Fruit fly (Drosophila melanogaster) whole organism, prepupa: Measurements from ENCODE around the gene CG12986.

Source experiments
- Blimp-1 ChIP-seq: fragments of 200-800 bp; sonication (Bioruptor generic); optimal IDR thresholded peaks from 3 replicates; lab custom pipeline; 2017; ENCODE audit warnings: missing biosample characterization, missing genetic modification characterization, mild to moderate bottlenecking, moderate library complexity, missing genetic modification reagents
- CG10631 ChIP-seq: fragments of 200-800 bp; sonication (Bioruptor generic); optimal IDR thresholded peaks from 2 replicates; lab custom pipeline; 2016; ENCODE audit warnings: missing biosample characterization, missing genetic modification characterization
- CG10669 ChIP-seq: fragments of 200-800 bp; sonication (Bioruptor generic); optimal IDR thresholded peaks from 3 replicates; lab custom pipeline; 2018; ENCODE audit warnings: missing biosample characterization, mild to moderate bottlenecking, missing genetic modification characterization, moderate library complexity
- CG11294 ChIP-seq: fragments of 200-800 bp; sonication (Bioruptor generic); IDR thresholded peaks from 2 replicates; pipeline ENCODE4 v1.3.6; 2022; ENCODE audit warnings: missing biosample characterization, missing genetic modification characterization
- CG11902 ChIP-seq: fragments of 200-800 bp; sonication (Bioruptor generic); optimal IDR thresholded peaks from 3 replicates; lab custom pipeline; 2016; ENCODE audit warnings: missing biosample characterization, missing genetic modification characterization
- CG15336 ChIP-seq: fragments of 200-800 bp; sonication (Bioruptor generic); IDR thresholded peaks from 2 replicates; pipeline ENCODE4 v1.3.6; 2022; ENCODE audit warnings: missing biosample characterization, missing genetic modification characterization
- CG1621 ChIP-seq: fragments of 200-800 bp; sonication (Bioruptor generic); optimal IDR thresholded peaks from 3 replicates; lab custom pipeline; 2018; ENCODE audit warnings: missing biosample characterization, mild to moderate bottlenecking, missing genetic modification characterization
- CG31627 ChIP-seq: fragments of 200-800 bp; sonication (Bioruptor generic); optimal IDR thresholded peaks from 3 replicates; lab custom pipeline; 2016; ENCODE audit warnings: missing biosample characterization, missing genetic modification characterization
- CG3919 ChIP-seq: fragments of 200-800 bp; sonication (Bioruptor generic); optimal IDR thresholded peaks from 3 replicates; lab custom pipeline; 2016; ENCODE audit warnings: missing biosample characterization, missing genetic modification characterization
- CG6163 ChIP-seq: fragments of 200-800 bp; sonication (Bioruptor generic); IDR thresholded peaks from 3 replicates; pipeline ENCODE4 v1.3.6; 2022; ENCODE audit warnings: missing biosample characterization, missing genetic modification characterization
- CG6276 ChIP-seq: fragments of 200-800 bp; sonication (Bioruptor generic); optimal IDR thresholded peaks from 2 replicates; lab custom pipeline; 2017; ENCODE audit warnings: missing biosample characterization, mild to moderate bottlenecking, missing genetic modification characterization
- CG6792 ChIP-seq: fragments of 200-800 bp; sonication (Bioruptor generic); optimal IDR thresholded peaks from 3 replicates; lab custom pipeline; 2016; ENCODE audit warnings: missing biosample characterization, missing genetic modification characterization
- CG6854 ChIP-seq: fragments of 200-800 bp; sonication (Bioruptor generic); optimal IDR thresholded peaks from 2 replicates; lab custom pipeline; 2017; ENCODE audit warnings: missing biosample characterization, mild to moderate bottlenecking, missing genetic modification characterization
- CG7368 ChIP-seq: fragments of 200-800 bp; sonication (Bioruptor generic); optimal IDR thresholded peaks from 3 replicates; lab custom pipeline; 2016; ENCODE audit warnings: missing biosample characterization, missing genetic modification characterization
- CG8119 ChIP-seq: fragments of 200-800 bp; sonication (Bioruptor generic); IDR thresholded peaks from 3 replicates; pipeline ENCODE4 v1.3.6; 2022; ENCODE audit warnings: missing biosample characterization, missing genetic modification characterization
- CG8319 ChIP-seq: fragments of 200-800 bp; sonication (Bioruptor generic); optimal IDR thresholded peaks from 3 replicates; lab custom pipeline; 2016; ENCODE audit warnings: missing biosample characterization, missing genetic modification characterization
- CG8632 ChIP-seq: fragments of 200-800 bp; sonication (Bioruptor generic); optimal IDR thresholded peaks from 3 replicates; lab custom pipeline; 2016; ENCODE audit warnings: missing biosample characterization, missing genetic modification characterization
- CG9139 ChIP-seq: fragments of 200-800 bp; sonication (Bioruptor generic); optimal IDR thresholded peaks from 3 replicates; lab custom pipeline; 2017; ENCODE audit warnings: missing biosample characterization, mild to moderate bottlenecking, missing genetic modification characterization
- Eip78C ChIP-seq: fragments of 200-800 bp; sonication (Bioruptor generic); peaks from one replicate; lab custom pipeline; 2016; ENCODE audit warnings: missing biosample characterization, missing genetic modification characterization
- Eip93F ChIP-seq: fragments of 200-800 bp; sonication (Bioruptor generic); optimal IDR thresholded peaks from 2 replicates; lab custom pipeline; 2016; ENCODE audit warnings: missing biosample characterization, mild to moderate bottlenecking, missing genetic modification characterization
- Ets21C ChIP-seq: fragments of 200-800 bp; sonication (Bioruptor generic); optimal IDR thresholded peaks from 3 replicates; lab custom pipeline; 2016; ENCODE audit warnings: missing biosample characterization, missing genetic modification characterization
- Ets96B ChIP-seq: fragments of 200-800 bp; optimal IDR thresholded peaks from 2 replicates; lab custom pipeline; 2019; ENCODE audit warnings: missing biosample characterization, mild to moderate bottlenecking, missing genetic modification characterization, moderate library complexity
- Hr38 ChIP-seq: sonication (Bioruptor generic); optimal IDR thresholded peaks from 2 replicates; lab custom pipeline; 2016; ENCODE audit warnings: missing biosample characterization, missing genetic modification characterization
- Hr4 ChIP-seq: fragments of 200-800 bp; sonication (Bioruptor generic); optimal IDR thresholded peaks from 3 replicates; lab custom pipeline; 2016; ENCODE audit warnings: missing biosample characterization, missing genetic modification characterization
- OdsH ChIP-seq: fragments of 200-800 bp; sonication (Bioruptor generic); optimal IDR thresholded peaks from 3 replicates; lab custom pipeline; 2016; ENCODE audit warnings: missing biosample characterization, missing genetic modification characterization
- Sox15 ChIP-seq: fragments of 200-800 bp; sonication (Bioruptor generic); optimal IDR thresholded peaks from 3 replicates; lab custom pipeline; 2016; ENCODE audit warnings: missing biosample characterization, missing genetic modification characterization
- cyc ChIP-seq: fragments of 200-800 bp; sonication (Bioruptor generic); optimal IDR thresholded peaks from 3 replicates; lab custom pipeline; 2016; ENCODE audit warnings: missing biosample characterization, missing genetic modification characterization
- dac ChIP-seq: fragments of 200-800 bp; sonication (Bioruptor generic); optimal IDR thresholded peaks from 2 replicates; lab custom pipeline; 2017; ENCODE audit warnings: missing biosample characterization, mild to moderate bottlenecking, missing genetic modification characterization
- dsx ChIP-seq: fragments of 200-800 bp; optimal IDR thresholded peaks from 3 replicates; lab custom pipeline; 2019; ENCODE audit warnings: missing biosample characterization, mild to moderate bottlenecking, missing genetic modification characterization, moderate library complexity; ENCODE audit not compliant: poor library complexity, severe bottlenecking
- esn ChIP-seq: fragments of 200-800 bp; sonication (Bioruptor generic); optimal IDR thresholded peaks from 2 replicates; lab custom pipeline; 2016; ENCODE audit warnings: missing biosample characterization, mild to moderate bottlenecking, missing genetic modification characterization, moderate library complexity
- fd59A ChIP-seq: fragments of 200-800 bp; sonication (Bioruptor generic); optimal IDR thresholded peaks from 2 replicates; lab custom pipeline; 2017; ENCODE audit warnings: missing biosample characterization, mild to moderate bottlenecking, missing genetic modification characterization, missing genetic modification reagents
- fd85E ChIP-seq: fragments of 200-800 bp; sonication (Bioruptor generic); optimal IDR thresholded peaks from 3 replicates; lab custom pipeline; 2016; ENCODE audit warnings: missing biosample characterization, missing genetic modification characterization
- pdm3 ChIP-seq: fragments of 200-800 bp; sonication (Bioruptor generic); optimal IDR thresholded peaks from 3 replicates; lab custom pipeline; 2016; ENCODE audit warnings: missing biosample characterization, missing genetic modification characterization
- spab ChIP-seq: fragments of 200-800 bp; sonication (Bioruptor generic); optimal IDR thresholded peaks from 2 replicates; lab custom pipeline; 2017; ENCODE audit warnings: missing biosample characterization, mild to moderate bottlenecking, missing genetic modification characterization, missing genetic modification reagents
- ss ChIP-seq, 2 experiments: fragments of 200-800 bp; sonication (Bioruptor generic); optimal IDR thresholded peaks; 2 replicates in 1 of 2; 3 replicates in 1 of 2; lab custom pipeline; 2017 to 2018; ENCODE audit warnings: mild to moderate bottlenecking in 2 of 2, missing biosample characterization in 2 of 2, missing genetic modification characterization in 2 of 2, moderate library complexity in 1 of 2
- svp ChIP-seq: fragments of 200-800 bp; sonication (Bioruptor generic); peaks from one replicate; lab custom pipeline; 2016; ENCODE audit warnings: missing biosample characterization, missing genetic modification characterization
- vri ChIP-seq: fragments of 200-800 bp; sonication (Bioruptor generic); optimal IDR thresholded peaks from 3 replicates; lab custom pipeline; 2016; ENCODE audit warnings: missing biosample characterization, mild to moderate bottlenecking, missing genetic modification characterization

CG12986 gene

dm6 chrX:17829083-17829997 lies 9.9 kb upstream of the CG12986 start (continued):
- peak; percentile 37 for TF ChIP-seq CG1621 (tag; lab: Kevin White, UChicago)
- peak; percentile 15 for TF ChIP-seq CG6163 (GFP tag; lab: Robert Waterston, UW)
- TF ChIP-seq Ets96B = peak; percentile 58
- peak; percentile 57 for TF ChIP-seq CG3919 (GFP tag; lab: Kevin White, UChicago)
- peak; percentile 21 for TF ChIP-seq CG31627 (GFP tag; lab: Kevin White, UChicago)
- peak; percentile 42 for TF ChIP-seq spab (GFP tag; lab: Kevin White, UChicago)
- peak; percentile 41 for TF ChIP-seq esn
- no peak for TF ChIP-seq Hr38 (GFP tag; lab: Kevin White, UChicago)
- TF ChIP-seq CG10669 (GFP tag; lab: Kevin White, UChicago) = peak; percentile 49
- TF ChIP-seq fd59A (GFP tag; lab: Kevin White, UChicago) = peak; percentile 45
- peak; percentile 77 for TF ChIP-seq CG8119
- no peak for TF ChIP-seq Ets21C (GFP tag; lab: Kevin White, UChicago)
- TF ChIP-seq CG15336 (GFP tag; lab: Robert Waterston, UW) = peak; percentile 80
- TF ChIP-seq CG8632 (GFP tag; lab: Kevin White, UChicago) = peak; percentile 54
- TF ChIP-seq Sox15 (GFP tag; lab: Kevin White, UChicago) = peak; percentile 47
- TF ChIP-seq OdsH = peak; percentile 84
- TF ChIP-seq dsx = peak; percentile 47
- TF ChIP-seq CG11294 = 0 out of 2 replicates have a peak, but pooled peaks have one; percentile 32
- TF ChIP-seq CG6276 (GFP tag; lab: Kevin White, UChicago) = peak; percentile 81
- TF ChIP-seq ss (GFP tag; optimal IDR thresholded peaks at IDR 0.05; lab: Kevin White, UChicago) = peak; percentile 21 to 60
- no peak for TF ChIP-seq Blimp-1 (GFP tag; lab: Kevin White, UChicago)
- TF ChIP-seq CG9139 (GFP tag; lab: Kevin White, UChicago) = no peak
- TF ChIP-seq pdm3 (GFP tag; lab: Kevin White, UChicago) = peak; percentile 34
- TF ChIP-seq CG10631 (GFP tag; lab: Kevin White, UChicago) = peak; percentile 35
- TF ChIP-seq Eip93F = no peak
- TF ChIP-seq cyc = peak; percentile 10
- TF ChIP-seq CG7368 (GFP tag; lab: Kevin White, UChicago) = peak; percentile 8
- TF ChIP-seq dac (GFP tag; lab: Kevin White, UChicago) = peak; percentile 65
- peak; percentile 64 for TF ChIP-seq svp (GFP tag; lab: Kevin White, UChicago)
- TF ChIP-seq CG6792 (GFP tag; lab: Kevin White, UChicago) = peak; percentile 58
- no peak for TF ChIP-seq vri (GFP tag; lab: Kevin White, UChicago)
- TF ChIP-seq CG6854 = no peak
- peak; percentile 95 for TF ChIP-seq Eip78C
- TF ChIP-seq Hr4 (GFP tag; lab: Kevin White, UChicago) = peak; percentile 68
- TF ChIP-seq CG11902 (GFP tag; lab: Kevin White, UChicago) = peak; percentile 15
- peak; percentile 3 for TF ChIP-seq CG8319
- TF ChIP-seq fd85E = no peak

dm6 chrX:17828298-17829033 lies 9.0 kb upstream of the CG12986 start:
- TF ChIP-seq Blimp-1 (GFP tag; lab: Kevin White, UChicago) (peak; percentile 65), cyc (no peak)
